Fruit fly (Drosophila melanogaster) whole organism, embryonic: Measurements from ENCODE around the gene CG3224.

Experiments used
- Ada2b ChIP-seq: fragments of 200-800 bp; sonication (Bioruptor generic); IDR thresholded peaks from 2 replicates; pipeline ENCODE4 v1.3.6; 2022; ENCODE audit warnings: missing biosample characterization, missing genetic modification characterization
- Awh ChIP-seq: fragments of 200-800 bp; sonication (Bioruptor generic); IDR thresholded peaks from 2 replicates; pipeline ENCODE4, ENCODE4 v1.3.6; 2022; ENCODE audit warnings: missing biosample characterization, missing genetic modification characterization
- BtbVII ChIP-seq: fragments of 200-800 bp; sonication (Bioruptor generic); optimal IDR thresholded peaks from 3 replicates; lab custom pipeline; 2017; ENCODE audit warnings: missing biosample characterization, mild to moderate bottlenecking, missing genetic modification characterization
- CG10147 ChIP-seq: fragments of 200-800 bp; sonication (Bioruptor generic); optimal IDR thresholded peaks from 2 replicates; lab custom pipeline; 2019; ENCODE audit warnings: missing biosample characterization, mild to moderate bottlenecking, missing genetic modification characterization, moderate library complexity
- CG10274 ChIP-seq: fragments of 200-800 bp; sonication (Bioruptor generic); optimal IDR thresholded peaks from 3 replicates; lab custom pipeline; 2017; ENCODE audit warnings: missing biosample characterization, mild to moderate bottlenecking, missing genetic modification characterization
- CG14710 ChIP-seq: fragments of 200-800 bp; sonication (Bioruptor generic); optimal IDR thresholded peaks from 3 replicates; lab custom pipeline; 2019; ENCODE audit warnings: missing biosample characterization, mild to moderate bottlenecking, missing genetic modification characterization, moderate library complexity
- CG15514 ChIP-seq: fragments of 200-800 bp; sonication (Bioruptor generic); optimal IDR thresholded peaks from 3 replicates; lab custom pipeline; 2017; ENCODE audit warnings: missing biosample characterization, missing genetic modification characterization, mild to moderate bottlenecking, moderate library complexity, missing genetic modification reagents
- CG17802 ChIP-seq: fragments of 200-800 bp; sonication (Bioruptor generic); optimal IDR thresholded peaks from 2 replicates; lab custom pipeline; 2018; ENCODE audit warnings: missing biosample characterization, mild to moderate bottlenecking, missing genetic modification characterization, moderate library complexity
- CG30431 ChIP-seq: fragments of 200-800 bp; sonication (Bioruptor generic); optimal IDR thresholded peaks from 2 replicates; lab custom pipeline; 2017; ENCODE audit warnings: missing biosample characterization, missing genetic modification characterization
- CG3281 ChIP-seq: fragments of 200-800 bp; sonication (Bioruptor generic); optimal IDR thresholded peaks from 3 replicates; lab custom pipeline; 2017; ENCODE audit warnings: missing biosample characterization, mild to moderate bottlenecking, missing genetic modification characterization
- CG33557 ChIP-seq: fragments of 200-800 bp; sonication (Bioruptor generic); optimal IDR thresholded peaks from 2 replicates; lab custom pipeline; 2019; ENCODE audit warnings: missing biosample characterization, mild to moderate bottlenecking, missing genetic modification characterization, moderate library complexity
- CG34224 ChIP-seq: fragments of 200-800 bp; sonication (Bioruptor generic); IDR thresholded peaks from 3 replicates; pipeline ENCODE4 v1.3.6; 2022; ENCODE audit warnings: missing biosample characterization, missing genetic modification characterization; ENCODE audit not compliant: partially characterized antibody
- CG4282 ChIP-seq: fragments of 200-800 bp; sonication (Bioruptor generic); optimal IDR thresholded peaks from 2 replicates; lab custom pipeline; 2016; ENCODE audit warnings: missing biosample characterization, missing genetic modification characterization
- CG4820 ChIP-seq: fragments of 200-800 bp; sonication (Bioruptor generic); optimal IDR thresholded peaks from 3 replicates; lab custom pipeline; 2016; ENCODE audit warnings: missing biosample characterization, missing genetic modification characterization
- CG6254 ChIP-seq: fragments of 200-800 bp; sonication (Bioruptor generic); optimal IDR thresholded peaks from 3 replicates; lab custom pipeline; 2017; ENCODE audit warnings: mild to moderate bottlenecking, missing biosample characterization, missing genetic modification reagents, missing genetic modification characterization
- CG6689 ChIP-seq: fragments of 200-800 bp; sonication (Bioruptor generic); IDR thresholded peaks from 2 replicates; pipeline ENCODE4 v1.3.6; 2022; ENCODE audit warnings: missing biosample characterization, missing genetic modification characterization
- CG7271 ChIP-seq: fragments of 200-800 bp; sonication (Bioruptor generic); optimal IDR thresholded peaks from 2 replicates; lab custom pipeline; 2018; ENCODE audit warnings: missing biosample characterization, mild to moderate bottlenecking, missing genetic modification characterization, moderate library complexity
- CG8388 ChIP-seq: fragments of 200-800 bp; sonication (Bioruptor generic); optimal IDR thresholded peaks from 2 replicates; lab custom pipeline; 2019; ENCODE audit warnings: missing biosample characterization, mild to moderate bottlenecking, missing genetic modification characterization, moderate library complexity
- CG9609 ChIP-seq: fragments of 200-800 bp; sonication (Bioruptor generic); optimal IDR thresholded peaks from 3 replicates; lab custom pipeline; 2016; ENCODE audit warnings: missing biosample characterization, missing genetic modification characterization
- CkIIα-i1 ChIP-seq: fragments of 200-800 bp; sonication (Bioruptor generic); IDR thresholded peaks from 2 replicates; pipeline ENCODE4 v1.3.6; 2022; ENCODE audit warnings: missing biosample characterization, missing genetic modification characterization
- CoRest ChIP-seq: fragments of 200-800 bp; sonication (Bioruptor generic); optimal IDR thresholded peaks from 3 replicates; lab custom pipeline; 2018; ENCODE audit warnings: missing biosample characterization, mild to moderate bottlenecking, missing genetic modification characterization, moderate library complexity
- HLH4C ChIP-seq: fragments of 200-800 bp; sonication (Bioruptor generic); IDR thresholded peaks from 3 replicates; pipeline ENCODE4 v1.3.6; 2022; ENCODE audit warnings: missing biosample characterization, missing genetic modification characterization; ENCODE audit not compliant: partially characterized antibody
- HLH54F ChIP-seq: fragments of 200-800 bp; sonication (Bioruptor generic); optimal IDR thresholded peaks from 3 replicates; lab custom pipeline; 2016; ENCODE audit warnings: missing biosample characterization, missing genetic modification characterization
- Mrtf ChIP-seq: fragments of 200-800 bp; sonication (Bioruptor generic); IDR thresholded peaks from 3 replicates; pipeline ENCODE4 v1.3.6; 2022; ENCODE audit warnings: missing biosample characterization, missing genetic modification characterization
- NK7.1 ChIP-seq: fragments of 200-800 bp; sonication (Bioruptor generic); optimal IDR thresholded peaks from 3 replicates; lab custom pipeline; 2016; ENCODE audit warnings: missing biosample characterization, missing genetic modification characterization
- Neu2 ChIP-seq: fragments of 200-800 bp; sonication (Bioruptor generic); optimal IDR thresholded peaks from 3 replicates; lab custom pipeline; 2016; ENCODE audit warnings: missing biosample characterization, missing genetic modification characterization, borderline replicate concordance
- Optix ChIP-seq: fragments of 200-800 bp; sonication (Bioruptor generic); IDR thresholded peaks from 3 replicates; pipeline ENCODE4 v1.3.6; 2022; ENCODE audit warnings: missing biosample characterization, missing genetic modification characterization
- Pdp1 ChIP-seq, 2 experiments: fragments of 200-800 bp; sonication (Bioruptor generic); optimal IDR thresholded peaks; 3 replicates each; lab custom pipeline; 2016; ENCODE audit warnings: missing biosample characterization in 2 of 2, missing genetic modification characterization in 2 of 2, mild to moderate bottlenecking in 1 of 2, moderate library complexity in 1 of 2
- Ptx1 ChIP-seq: fragments of 200-800 bp; sonication (Bioruptor generic); IDR thresholded peaks from 2 replicates; pipeline ENCODE4 v1.3.6; 2022; ENCODE audit warnings: missing biosample characterization, missing genetic modification characterization
- Scr ChIP-seq: fragments of 200-800 bp; sonication (Bioruptor generic); IDR thresholded peaks from 2 replicates; pipeline ENCODE4 v1.3.6; 2022; ENCODE audit warnings: missing biosample characterization, missing genetic modification characterization; ENCODE audit not compliant: partially characterized antibody
- Spps ChIP-seq: fragments of 200-800 bp; sonication (Bioruptor generic); optimal IDR thresholded peaks from 2 replicates; lab custom pipeline; 2018; ENCODE audit warnings: missing biosample characterization, mild to moderate bottlenecking, missing genetic modification characterization
- YL-1 ChIP-seq: fragments of 200-800 bp; sonication (Bioruptor generic); optimal IDR thresholded peaks from 3 replicates; lab custom pipeline; 2017; ENCODE audit warnings: missing biosample characterization, mild to moderate bottlenecking, missing genetic modification characterization
- caup ChIP-seq: fragments of 200-800 bp; sonication (Bioruptor generic); optimal IDR thresholded peaks from 3 replicates; lab custom pipeline; 2017; ENCODE audit warnings: missing biosample characterization, mild to moderate bottlenecking, missing genetic modification characterization, moderate library complexity; ENCODE audit not compliant: severe bottlenecking
- croc ChIP-seq: fragments of 200-800 bp; sonication (Bioruptor generic); conservative IDR thresholded peaks from 3 replicates; pipeline ENCODE4 v1.3.6; 2022; ENCODE audit warnings: missing biosample characterization, missing genetic modification characterization
- da ChIP-seq: fragments of 200-800 bp; sonication (Bioruptor generic); optimal IDR thresholded peaks from 2 replicates; lab custom pipeline; 2016; ENCODE audit warnings: missing biosample characterization, missing genetic modification characterization
- dmrt99B ChIP-seq: fragments of 200-800 bp; sonication (Bioruptor generic); optimal IDR thresholded peaks from 2 replicates; lab custom pipeline; 2018; ENCODE audit warnings: missing biosample characterization, mild to moderate bottlenecking, missing genetic modification characterization, moderate library complexity
- fd102C ChIP-seq: fragments of 200-800 bp; sonication (Bioruptor generic); optimal IDR thresholded peaks from 2 replicates; lab custom pipeline; 2018; ENCODE audit warnings: missing biosample characterization, mild to moderate bottlenecking, missing genetic modification characterization, moderate library complexity
- gce ChIP-seq: fragments of 200-800 bp; sonication (Bioruptor generic); IDR thresholded peaks from 3 replicates; pipeline ENCODE4 v1.3.6; 2022; ENCODE audit warnings: missing biosample characterization, missing genetic modification characterization
- gem ChIP-seq: fragments of 200-800 bp; sonication (Bioruptor generic); optimal IDR thresholded peaks from 2 replicates; lab custom pipeline; 2019; ENCODE audit warnings: missing biosample characterization, mild to moderate bottlenecking, missing genetic modification characterization, moderate library complexity
- gsb-n ChIP-seq: fragments of 200-800 bp; sonication (Bioruptor generic); optimal IDR thresholded peaks from 3 replicates; lab custom pipeline; 2018; ENCODE audit warnings: missing biosample characterization, mild to moderate bottlenecking, missing genetic modification characterization
- jigr1 ChIP-seq: fragments of 200-800 bp; sonication (Bioruptor generic); IDR thresholded peaks from 3 replicates; pipeline ENCODE4 v1.3.6; 2022; ENCODE audit warnings: missing biosample characterization, missing genetic modification characterization
- onecut ChIP-seq: fragments of 200-800 bp; sonication (Bioruptor generic); IDR thresholded peaks from 2 replicates; pipeline ENCODE4 v1.3.6; 2022; ENCODE audit warnings: missing biosample characterization, missing genetic modification characterization
- pita ChIP-seq: fragments of 200-800 bp; sonication (Bioruptor generic); optimal IDR thresholded peaks from 2 replicates; lab custom pipeline; 2017; ENCODE audit warnings: missing biosample characterization, mild to moderate bottlenecking, missing genetic modification characterization
- ro ChIP-seq: fragments of 200-800 bp; sonication (Bioruptor generic); IDR thresholded peaks from 2 replicates; pipeline ENCODE4 v1.3.6; 2022; ENCODE audit warnings: missing biosample characterization, missing genetic modification characterization
- sim ChIP-seq: fragments of 200-800 bp; sonication (Bioruptor generic); IDR thresholded peaks from 2 replicates; pipeline ENCODE4 v1.3.6; 2022; ENCODE audit warnings: missing biosample characterization, missing genetic modification characterization
- sima ChIP-seq: fragments of 200-800 bp; sonication (Bioruptor generic); optimal IDR thresholded peaks from 2 replicates; lab custom pipeline; 2016; ENCODE audit warnings: missing biosample characterization, missing genetic modification characterization
- so ChIP-seq: fragments of 200-800 bp; sonication (Bioruptor generic); IDR thresholded peaks from 3 replicates; pipeline ENCODE4 v1.3.6; 2022; ENCODE audit warnings: missing biosample characterization, missing genetic modification characterization
- stc ChIP-seq: fragments of 200-800 bp; sonication (Bioruptor generic); IDR thresholded peaks from 2 replicates; pipeline ENCODE4 v1.3.6; 2022; ENCODE audit warnings: missing biosample characterization, missing genetic modification characterization
- sug ChIP-seq: fragments of 200-800 bp; optimal IDR thresholded peaks from 2 replicates; lab custom pipeline; 2019; ENCODE audit warnings: missing biosample characterization, mild to moderate bottlenecking, missing genetic modification characterization, moderate library complexity
- wor ChIP-seq: fragments of 200-800 bp; sonication (Bioruptor generic); IDR thresholded peaks from 2 replicates; pipeline ENCODE4 v1.3.6; 2022; ENCODE audit warnings: missing biosample characterization, missing genetic modification characterization

Gene CG3224

dm6 chrX:6696467-6696866 is 35.2 kb upstream of the CG3224 start (continued):
- TF ChIP-seq CoRest (tag; lab: Kevin White, UChicago) (peak; percentile 68), caup (peak; percentile 67), CG4282 (GFP tag; lab: Kevin White, UChicago) (peak; percentile 10), CG10147 (GFP tag; lab: Kevin White, UChicago) (peak; percentile 79), CG8388 (GFP tag; lab: Kevin White, UChicago) (peak; percentile 57), pita (GFP tag; lab: Kevin White, UChicago) (no peak), CG6689 (peak; percentile 66), so (peak; percentile 80; the same call in 2 of the 3 replicates), Awh (GFP tag; lab: Robert Waterston, UW) (0 out of 2 replicates have a peak, but pooled peaks have one; percentile 42), CG15514 (GFP tag; lab: Kevin White, UChicago) (peak; percentile 71), wor (GFP tag; lab: Robert Waterston, UW) (0 out of 2 replicates have a peak, but pooled peaks have one; percentile 16), CG7271 (tag; lab: Kevin White, UChicago) (no peak), NK7.1 (no peak), Mrtf (GFP tag; lab: Robert Waterston, UW) (0 out of 3 replicates have a peak, but pooled peaks have one; percentile 49), Optix (GFP tag; lab: Robert Waterston, UW) (peak; percentile 67; the same call in 1 of the 3 replicates), CG6254 (GFP tag; lab: Kevin White, UChicago) (peak; percentile 51), CG14710 (tag; lab: Kevin White, UChicago) (peak; percentile 49), CG4820 (GFP tag; lab: Kevin White, UChicago) (peak; percentile 13), Ptx1 (peak; percentile 71), croc (GFP tag; lab: Robert Waterston, UW) (peak; percentile 31; the same call in 2 of the 3 replicates), stc (GFP tag; lab: Robert Waterston, UW) (peak; percentile 70), fd102C (GFP tag; lab: Kevin White, UChicago) (no peak), jigr1 (0 out of 3 replicates have a peak, but pooled peaks have one; percentile 24), gsb-n (tag; lab: Kevin White, UChicago) (peak; percentile 13), CG9609 (GFP tag; lab: Kevin White, UChicago) (peak; percentile 22), CG3281 (GFP tag; lab: Kevin White, UChicago) (peak; percentile 73), HLH4C (no peak), ro (GFP tag; lab: Robert Waterston, UW) (no peak), gem (tag; lab: Kevin White, UChicago) (peak; percentile 79), YL-1 (GFP tag; lab: Kevin White, UChicago) (peak; percentile 4), da (GFP tag; lab: Kevin White, UChicago) (no peak), Neu2 (GFP tag; lab: Kevin White, UChicago) (no peak), CG10274 (GFP tag; lab: Kevin White, UChicago) (no peak), CG34224 (GFP tag; lab: Robert Waterston, UW) (no peak), sim (GFP tag; lab: Robert Waterston, UW) (no peak), CkIIα-i1 (GFP tag; lab: Robert Waterston, UW) (no peak), Spps (tag; lab: Kevin White, UChicago) (peak; percentile 22), CG17802 (tag; lab: Kevin White, UChicago) (no peak), sug (tag; lab: Kevin White, UChicago) (peak; percentile 75), dmrt99B (peak; percentile 77), CG33557 (GFP tag; lab: Kevin White, UChicago) (peak; percentile 52), HLH54F (GFP tag; lab: Kevin White, UChicago) (peak; percentile 54), onecut (peak; percentile 49; the same call in 1 of the 2 replicates), sima (no peak), CG30431 (GFP tag; lab: Kevin White, UChicago) (peak; percentile 42), gce (GFP tag; lab: Robert Waterston, UW) (peak; percentile 24; the same call in 1 of the 3 replicates), Scr (no peak), BtbVII (GFP tag; lab: Kevin White, UChicago) (peak; percentile 73), Ada2b (GFP tag; lab: Robert Waterston, UW) (peak; percentile 55), Pdp1 (GFP tag; optimal IDR thresholded peaks at IDR 0.05; lab: Kevin White, UChicago) (peak; percentile 36 to 56)
